Worm (Caenorhabditis elegans) whole organism, mixed stage, embryonic: Measurements from ENCODE around the gene C03B1.17.

Experiments
- M03D4.4 ChIP-seq: sonication (generic microtip); optimal IDR thresholded peaks from 2 replicates; lab custom pipeline; 2017; ENCODE audit warnings: mild to moderate bottlenecking, missing genetic modification characterization, missing compliant biosample characterization
- bed-3 ChIP-seq: fragments of 200-800 bp; sonication (Bioruptor generic); optimal IDR thresholded peaks from 3 replicates; lab custom pipeline; 2018; ENCODE audit warnings: mild to moderate bottlenecking, missing genetic modification characterization, moderate library complexity, missing compliant biosample characterization
- blmp-1 ChIP-seq: fragments of 150-350 bp; optimal IDR thresholded peaks from 2 replicates; lab custom pipeline; 2014; ENCODE audit warnings: missing biosample characterization, missing genetic modification characterization
- ceh-39 ChIP-seq: fragments of 150-350 bp; optimal IDR thresholded peaks from 2 replicates; lab custom pipeline; 2014; ENCODE audit warnings: missing biosample characterization, missing genetic modification characterization
- ceh-43 ChIP-seq: fragments of 200-800 bp; sonication (Bioruptor generic); optimal IDR thresholded peaks from 2 replicates; lab custom pipeline; 2018; ENCODE audit warnings: mild to moderate bottlenecking, missing genetic modification characterization, moderate library complexity, missing compliant biosample characterization
- ceh-83 ChIP-seq: fragments of 200-800 bp; sonication (Bioruptor generic); optimal IDR thresholded peaks from 2 replicates; lab custom pipeline; 2018; ENCODE audit warnings: mild to moderate bottlenecking, missing genetic modification characterization, missing compliant biosample characterization
- ces-1 ChIP-seq: fragments of 150-350 bp; optimal IDR thresholded peaks from 2 replicates; lab custom pipeline; 2014; ENCODE audit warnings: missing biosample characterization, missing genetic modification reagents, missing genetic modification characterization
- cnd-1 ChIP-seq: fragments of 200-800 bp; sonication (Bioruptor generic); optimal IDR thresholded peaks from 2 replicates; lab custom pipeline; 2018; ENCODE audit warnings: mild to moderate bottlenecking, missing genetic modification characterization, missing compliant biosample characterization
- drap-1 ChIP-seq: fragments of 200-800 bp; sonication (Bioruptor generic); optimal IDR thresholded peaks from 3 replicates; lab custom pipeline; 2018; ENCODE audit warnings: mild to moderate bottlenecking, missing genetic modification characterization, missing compliant biosample characterization
- elt-1 ChIP-seq: sonication (generic microtip); optimal IDR thresholded peaks from 2 replicates; lab custom pipeline; 2017; ENCODE audit warnings: missing genetic modification characterization, mild to moderate bottlenecking, missing compliant biosample characterization, antibody characterized with exemption, moderate library complexity, borderline replicate concordance; ENCODE audit not compliant: insufficient read depth
- elt-3 ChIP-seq: fragments of 150-350 bp; optimal IDR thresholded peaks from 2 replicates; lab custom pipeline; 2014; ENCODE audit warnings: missing biosample characterization, missing genetic modification characterization
- flh-1 ChIP-seq: fragments of 200-800 bp; sonication (Bioruptor generic); optimal IDR thresholded peaks from 2 replicates; lab custom pipeline; 2018; ENCODE audit warnings: mild to moderate bottlenecking, missing genetic modification characterization, moderate library complexity, missing compliant biosample characterization
- ham-2 ChIP-seq: fragments of 200-800 bp; sonication (Bioruptor generic); optimal IDR thresholded peaks from 2 replicates; lab custom pipeline; 2018; ENCODE audit warnings: mild to moderate bottlenecking, missing genetic modification characterization, missing compliant biosample characterization
- hlh-1 ChIP-seq: fragments of 150-350 bp; optimal IDR thresholded peaks from 2 replicates; lab custom pipeline; 2014; ENCODE audit warnings: missing biosample characterization, missing genetic modification reagents, missing genetic modification characterization
- lin-13 ChIP-seq: fragments of 150-350 bp; optimal IDR thresholded peaks from 2 replicates; lab custom pipeline; 2014; ENCODE audit warnings: missing biosample characterization, missing genetic modification characterization
- lin-32 ChIP-seq: fragments of 200-800 bp; sonication (Bioruptor generic); optimal IDR thresholded peaks from 2 replicates; lab custom pipeline; 2018; ENCODE audit warnings: mild to moderate bottlenecking, missing genetic modification characterization, missing compliant biosample characterization
- lsy-2 ChIP-seq: fragments of 150-350 bp; optimal IDR thresholded peaks from 2 replicates; lab custom pipeline; 2014; ENCODE audit warnings: missing biosample characterization, missing genetic modification characterization
- mab-5 ChIP-seq: fragments of 150-350 bp; optimal IDR thresholded peaks from 2 replicates; lab custom pipeline; 2014; ENCODE audit warnings: missing biosample characterization, missing genetic modification characterization
- mep-1 ChIP-seq: fragments of 150-350 bp; optimal IDR thresholded peaks from 2 replicates; lab custom pipeline; 2017; ENCODE audit warnings: missing biosample characterization, missing genetic modification reagents, missing genetic modification characterization, inconsistent platforms
- mls-2 ChIP-seq: sonication (generic microtip); optimal IDR thresholded peaks from 2 replicates; lab custom pipeline; 2016; ENCODE audit warnings: mild to moderate bottlenecking, missing genetic modification characterization, moderate library complexity, missing compliant biosample characterization
- nhr-12 ChIP-seq: fragments of 150-350 bp; optimal IDR thresholded peaks from 2 replicates; lab custom pipeline; 2014; ENCODE audit warnings: missing biosample characterization, missing genetic modification characterization
- nhr-2 ChIP-seq: fragments of 150-350 bp; optimal IDR thresholded peaks from 2 replicates; lab custom pipeline; 2014; ENCODE audit warnings: missing biosample characterization, missing genetic modification characterization
- nhr-237 ChIP-seq: fragments of 150-350 bp; optimal IDR thresholded peaks from 2 replicates; lab custom pipeline; 2014; ENCODE audit warnings: missing biosample characterization, missing genetic modification characterization
- nhr-28 ChIP-seq: fragments of 150-350 bp; optimal IDR thresholded peaks from 2 replicates; lab custom pipeline; 2014; ENCODE audit warnings: missing biosample characterization, missing genetic modification characterization
- nhr-76 ChIP-seq: sonication (generic microtip); optimal IDR thresholded peaks from 2 replicates; lab custom pipeline; 2017; ENCODE audit warnings: missing biosample characterization, missing genetic modification characterization
- pha-4 ChIP-seq: fragments of 150-350 bp; optimal IDR thresholded peaks from 2 replicates; lab custom pipeline; 2018; ENCODE audit warnings: missing biosample characterization, missing genetic modification reagents, missing genetic modification characterization
- sem-2 ChIP-seq: fragments of 200-800 bp; sonication (Bioruptor generic); optimal IDR thresholded peaks from 2 replicates; lab custom pipeline; 2018; ENCODE audit warnings: mild to moderate bottlenecking, missing genetic modification characterization, missing compliant biosample characterization
- snpc-4 ChIP-seq: fragments of 150-350 bp; optimal IDR thresholded peaks from 2 replicates; lab custom pipeline; 2014; ENCODE audit warnings: missing biosample characterization, missing genetic modification characterization
- sptf-1 ChIP-seq: sonication (generic microtip); optimal IDR thresholded peaks from 2 replicates; lab custom pipeline; 2017; ENCODE audit warnings: mild to moderate bottlenecking, missing genetic modification characterization, moderate library complexity, missing compliant biosample characterization
- tbx-8 ChIP-seq: fragments of 200-800 bp; sonication (Bioruptor generic); optimal IDR thresholded peaks from 2 replicates; lab custom pipeline; 2018; ENCODE audit warnings: mild to moderate bottlenecking, missing genetic modification characterization, moderate library complexity, missing compliant biosample characterization
- unc-120 ChIP-seq: sonication (generic microtip); optimal IDR thresholded peaks from 2 replicates; lab custom pipeline; 2017; ENCODE audit warnings: missing genetic modification characterization, missing compliant biosample characterization; ENCODE audit not compliant: poor library complexity, severe bottlenecking
- unc-39 ChIP-seq: fragments of 150-350 bp; optimal IDR thresholded peaks from 2 replicates; lab custom pipeline; 2014; ENCODE audit warnings: missing biosample characterization, missing genetic modification characterization
- unc-62 ChIP-seq: fragments of 150-350 bp; optimal IDR thresholded peaks from 2 replicates; lab custom pipeline; 2014; ENCODE audit warnings: missing biosample characterization, missing genetic modification reagents, missing genetic modification characterization
- zip-8 ChIP-seq: fragments of 150-350 bp; optimal IDR thresholded peaks from 2 replicates; lab custom pipeline; 2014; ENCODE audit warnings: missing biosample characterization, missing genetic modification characterization
- ztf-11 ChIP-seq: fragments of 150-350 bp; optimal IDR thresholded peaks from 2 replicates; lab custom pipeline; 2014; ENCODE audit warnings: missing biosample characterization, missing genetic modification characterization

C03B1.17 gene

ce11 chrX:6377634-6378288 lies 4.3 kb downstream of the C03B1.17 start, which contains the start of gene lmp-1:
TSS of gene lmp-1 (minus strand) at chrX:6377684.
- TF ChIP-seq nhr-237 (tag; lab: Kevin White, UChicago) (no peak), nhr-2 (tag; lab: Kevin White, UChicago) (no peak), pha-4 (no peak), zip-8 (tag; lab: Kevin White, UChicago) (no peak), mab-5 (tag; lab: Kevin White, UChicago) (no peak), elt-3 (tag; lab: Kevin White, UChicago) (no peak), blmp-1 (no peak), cnd-1 (tag; lab: Kevin White, UChicago) (no peak)
- TF ChIP-seq, all 35 proteins: peak for 0

- TF ChIP-seq cnd-1 (tag; lab: Kevin White, UChicago) = peak; percentile 15
- peak; percentile 47 for TF ChIP-seq ham-2 (GFP tag; lab: Kevin White, UChicago)
- peak; percentile 71 for TF ChIP-seq lin-13 (tag; lab: Kevin White, UChicago)
- no peak for TF ChIP-seq nhr-2 (tag; lab: Kevin White, UChicago)
- no peak for TF ChIP-seq lin-32 (GFP tag; lab: Kevin White, UChicago)
- no peak for TF ChIP-seq M03D4.4 (tag; lab: Kevin White, UChicago)
- peak; percentile 44 for TF ChIP-seq ces-1
- peak; percentile 91 for TF ChIP-seq pha-4
- no peak for TF ChIP-seq unc-39 (tag; lab: Kevin White, UChicago)
- no peak for TF ChIP-seq bed-3 (GFP tag; lab: Kevin White, UChicago)
- TF ChIP-seq ceh-83 (GFP tag; lab: Kevin White, UChicago) = no peak
- TF ChIP-seq ceh-39 (tag; lab: Kevin White, UChicago) = no peak
- no peak for TF ChIP-seq flh-1 (GFP tag; lab: Kevin White, UChicago)
- TF ChIP-seq nhr-237 (tag; lab: Kevin White, UChicago) = peak; percentile 44
- TF ChIP-seq mab-5 (tag; lab: Kevin White, UChicago) = no peak
- TF ChIP-seq sem-2 = no peak
- TF ChIP-seq ceh-43 (GFP tag; lab: Kevin White, UChicago) = no peak
- TF ChIP-seq drap-1 (GFP tag; lab: Kevin White, UChicago) = peak; percentile 65
- no peak for TF ChIP-seq elt-1 (tag; lab: Kevin White, UChicago)
- no peak for TF ChIP-seq elt-3 (tag; lab: Kevin White, UChicago)
- no peak for TF ChIP-seq tbx-8
- TF ChIP-seq hlh-1 (tag; lab: Kevin White, UChicago) = peak; percentile 56
- no peak for TF ChIP-seq nhr-12
- no peak for TF ChIP-seq nhr-76 (tag; lab: Kevin White, UChicago)
- TF ChIP-seq unc-62 = no peak
- peak; percentile 20 for TF ChIP-seq ztf-11 (tag; lab: Kevin White, UChicago)
- TF ChIP-seq blmp-1 = no peak
- peak; percentile 56 for TF ChIP-seq mls-2 (tag; lab: Kevin White, UChicago)
- no peak for TF ChIP-seq zip-8 (tag; lab: Kevin White, UChicago)
- peak; percentile 36 for TF ChIP-seq unc-120 (tag; lab: Kevin White, UChicago)
- peak; percentile 62 for TF ChIP-seq mep-1 (tag; lab: Kevin White, UChicago)
- TF ChIP-seq nhr-28 (tag; lab: Kevin White, UChicago) = no peak
- peak; percentile 54 for TF ChIP-seq sptf-1 (tag; lab: Kevin White, UChicago)
- TF ChIP-seq snpc-4 (tag; lab: Kevin White, UChicago) = no peak
- TF ChIP-seq lsy-2 (tag; lab: Kevin White, UChicago) = peak; percentile 11
Observed at ce11 chrX:6378363-6378762, 4.9 kb downstream of the C03B1.17 start.

ce11 chrX:6382930-6383329 lies 9.5 kb downstream of the C03B1.17 start:
- no peak for TF ChIP-seq nhr-28 (tag; lab: Kevin White, UChicago)
- TF ChIP-seq hlh-1 (tag; lab: Kevin White, UChicago) = no peak
- TF ChIP-seq nhr-237 (tag; lab: Kevin White, UChicago) = no peak
- peak; percentile 19 for TF ChIP-seq ham-2 (GFP tag; lab: Kevin White, UChicago)
- TF ChIP-seq nhr-2 (tag; lab: Kevin White, UChicago) = no peak
- peak; percentile 24 for TF ChIP-seq elt-1 (tag; lab: Kevin White, UChicago)
- TF ChIP-seq ceh-39 (tag; lab: Kevin White, UChicago) = no peak
- TF ChIP-seq mep-1 (tag; lab: Kevin White, UChicago) = no peak
